Fruit fly (Drosophila melanogaster) whole organism, embryonic: ENCODE results near the gene puf.
A peak's percentile ranks its signal among the peaks of the same experiment; 100 is the strongest.

Source experiments
- Awh ChIP-seq: fragments of 200-800 bp; sonication (Bioruptor generic); IDR thresholded peaks from 2 replicates; pipeline ENCODE4, ENCODE4 v1.3.6; 2022; ENCODE audit warnings: missing biosample characterization, missing genetic modification characterization
- Bteb2 ChIP-seq: fragments of 200-800 bp; sonication (Bioruptor generic); optimal IDR thresholded peaks from 2 replicates; lab custom pipeline; 2016; ENCODE audit warnings: missing biosample characterization, missing genetic modification characterization
- CG11456 ChIP-seq: fragments of 200-800 bp; sonication (Bioruptor generic); IDR thresholded peaks from 3 replicates; pipeline ENCODE4 v1.3.6; 2022; ENCODE audit warnings: missing biosample characterization, missing genetic modification characterization
- CG12219 ChIP-seq: fragments of 200-800 bp; sonication (Bioruptor generic); optimal IDR thresholded peaks from 3 replicates; lab custom pipeline; 2018; ENCODE audit warnings: missing biosample characterization, mild to moderate bottlenecking, missing genetic modification characterization
- CG17359 ChIP-seq: fragments of 200-800 bp; sonication (Bioruptor generic); optimal IDR thresholded peaks from 3 replicates; lab custom pipeline; 2018; ENCODE audit warnings: missing biosample characterization, mild to moderate bottlenecking, missing genetic modification characterization, moderate library complexity
- CG3065 ChIP-seq: fragments of 200-800 bp; sonication (Bioruptor generic); optimal IDR thresholded peaks from 2 replicates; lab custom pipeline; 2016; ENCODE audit warnings: missing biosample characterization, missing genetic modification characterization
- CG31365 ChIP-seq: fragments of 200-800 bp; sonication (Bioruptor generic); optimal IDR thresholded peaks from 2 replicates; lab custom pipeline; 2018; ENCODE audit warnings: missing biosample characterization, mild to moderate bottlenecking, missing genetic modification characterization
- CG3163 ChIP-seq: fragments of 200-800 bp; sonication (Bioruptor generic); optimal IDR thresholded peaks from 3 replicates; lab custom pipeline; 2016; ENCODE audit warnings: missing biosample characterization, missing genetic modification characterization
- CG3847 ChIP-seq: fragments of 200-800 bp; sonication (Bioruptor generic); IDR thresholded peaks from 2 replicates; pipeline ENCODE4 v1.3.6; 2022; ENCODE audit warnings: missing biosample characterization, missing genetic modification characterization
- CG4328 ChIP-seq: fragments of 200-800 bp; sonication (Bioruptor generic); optimal IDR thresholded peaks from 3 replicates; lab custom pipeline; 2017; ENCODE audit warnings: missing biosample characterization, missing genetic modification reagents, missing genetic modification characterization
- CG4820 ChIP-seq: fragments of 200-800 bp; sonication (Bioruptor generic); optimal IDR thresholded peaks from 3 replicates; lab custom pipeline; 2016; ENCODE audit warnings: missing biosample characterization, missing genetic modification characterization
- CG6689 ChIP-seq: fragments of 200-800 bp; sonication (Bioruptor generic); IDR thresholded peaks from 2 replicates; pipeline ENCODE4 v1.3.6; 2022; ENCODE audit warnings: missing biosample characterization, missing genetic modification characterization
- CG9215 ChIP-seq: fragments of 200-800 bp; sonication (Bioruptor generic); IDR thresholded peaks from 2 replicates; pipeline ENCODE4 v1.3.6; 2022; ENCODE audit warnings: missing biosample characterization, missing genetic modification characterization
- CG9609 ChIP-seq: fragments of 200-800 bp; sonication (Bioruptor generic); optimal IDR thresholded peaks from 3 replicates; lab custom pipeline; 2016; ENCODE audit warnings: missing biosample characterization, missing genetic modification characterization
- CrebB ChIP-seq: fragments of 200-800 bp; sonication (Bioruptor generic); optimal IDR thresholded peaks from 3 replicates; lab custom pipeline; 2018; ENCODE audit warnings: missing biosample characterization, mild to moderate bottlenecking, missing genetic modification characterization
- Dek ChIP-seq: fragments of 200-800 bp; sonication (Bioruptor generic); optimal IDR thresholded peaks from 3 replicates; lab custom pipeline; 2019; ENCODE audit warnings: missing biosample characterization, mild to moderate bottlenecking, missing genetic modification characterization, moderate library complexity
- ERR ChIP-seq: fragments of 200-800 bp; sonication (Bioruptor generic); optimal IDR thresholded peaks from 2 replicates; lab custom pipeline; 2016; ENCODE audit warnings: missing biosample characterization, missing genetic modification characterization
- Ets97D ChIP-seq: fragments of 200-800 bp; sonication (Bioruptor generic); optimal IDR thresholded peaks from 3 replicates; lab custom pipeline; 2016; ENCODE audit warnings: missing biosample characterization, missing genetic modification characterization
- Fer1 ChIP-seq: fragments of 200-800 bp; sonication (Bioruptor generic); optimal IDR thresholded peaks from 2 replicates; lab custom pipeline; 2017; ENCODE audit warnings: missing biosample characterization, mild to moderate bottlenecking, missing genetic modification characterization
- GATAe ChIP-seq: fragments of 200-800 bp; sonication (Bioruptor generic); conservative IDR thresholded peaks from 2 replicates; pipeline ENCODE4 v1.3.6; 2022; ENCODE audit warnings: missing biosample characterization, missing genetic modification characterization
- Lpt ChIP-seq: fragments of >200 bp; optimal IDR thresholded peaks from 2 replicates; lab custom pipeline; 2018; ENCODE audit warnings: missing biosample characterization, missing genetic modification characterization
- NC2α ChIP-seq: fragments of 200-800 bp; sonication (Bioruptor generic); optimal IDR thresholded peaks from 2 replicates; lab custom pipeline; 2016; ENCODE audit warnings: missing biosample characterization, missing genetic modification characterization
- NK7.1 ChIP-seq: fragments of 200-800 bp; sonication (Bioruptor generic); optimal IDR thresholded peaks from 3 replicates; lab custom pipeline; 2016; ENCODE audit warnings: missing biosample characterization, missing genetic modification characterization
- Oli ChIP-seq: fragments of 200-800 bp; sonication (Bioruptor generic); optimal IDR thresholded peaks from 2 replicates; lab custom pipeline; 2018; ENCODE audit warnings: missing biosample characterization, mild to moderate bottlenecking, missing genetic modification characterization, moderate library complexity
- Rx ChIP-seq: fragments of 200-800 bp; sonication (Bioruptor generic); IDR thresholded peaks from 2 replicates; pipeline ENCODE4 v1.3.6; 2022; ENCODE audit warnings: missing biosample characterization, missing genetic modification characterization
- Scr ChIP-seq: fragments of 200-800 bp; sonication (Bioruptor generic); IDR thresholded peaks from 2 replicates; pipeline ENCODE4 v1.3.6; 2022; ENCODE audit warnings: missing biosample characterization, missing genetic modification characterization; ENCODE audit not compliant: partially characterized antibody
- Six4 ChIP-seq: fragments of 200-800 bp; sonication (Bioruptor generic); optimal IDR thresholded peaks from 2 replicates; lab custom pipeline; 2016; ENCODE audit warnings: missing biosample characterization, missing genetic modification characterization
- Sox102F ChIP-seq: fragments of 200-800 bp; sonication (Bioruptor generic); optimal IDR thresholded peaks from 2 replicates; lab custom pipeline; 2018; ENCODE audit warnings: missing biosample characterization, mild to moderate bottlenecking, missing genetic modification characterization, moderate library complexity
- Sry-δ ChIP-seq: fragments of 200-800 bp; sonication (Bioruptor generic); optimal IDR thresholded peaks from 2 replicates; lab custom pipeline; 2016; ENCODE audit warnings: missing biosample characterization, missing genetic modification characterization
- Tbp ChIP-seq: fragments of >200 bp; optimal IDR thresholded peaks from 2 replicates; lab custom pipeline; 2018; ENCODE audit warnings: missing biosample characterization, missing genetic modification characterization
- al ChIP-seq: fragments of 200-800 bp; sonication (Bioruptor generic); IDR thresholded peaks from 2 replicates; pipeline ENCODE4 v1.3.6; 2022; ENCODE audit warnings: missing biosample characterization, missing genetic modification characterization
- aop ChIP-seq: fragments of 200-800 bp; sonication (Bioruptor generic); IDR thresholded peaks from 2 replicates; pipeline ENCODE4 v1.3.6; 2022; ENCODE audit warnings: missing biosample characterization, missing genetic modification characterization
- bab2 ChIP-seq: fragments of 200-800 bp; sonication (Bioruptor generic); optimal IDR thresholded peaks from 2 replicates; lab custom pipeline; 2016; ENCODE audit warnings: missing biosample characterization, missing genetic modification characterization
- caup ChIP-seq: fragments of 200-800 bp; sonication (Bioruptor generic); optimal IDR thresholded peaks from 3 replicates; lab custom pipeline; 2017; ENCODE audit warnings: missing biosample characterization, mild to moderate bottlenecking, missing genetic modification characterization, moderate library complexity; ENCODE audit not compliant: severe bottlenecking
- disco-r ChIP-seq: fragments of 200-800 bp; sonication (Bioruptor generic); optimal IDR thresholded peaks from 2 replicates; lab custom pipeline; 2016; ENCODE audit warnings: missing biosample characterization, missing genetic modification characterization
- dmrt99B ChIP-seq: fragments of 200-800 bp; sonication (Bioruptor generic); optimal IDR thresholded peaks from 2 replicates; lab custom pipeline; 2018; ENCODE audit warnings: missing biosample characterization, mild to moderate bottlenecking, missing genetic modification characterization, moderate library complexity
- dysf ChIP-seq: fragments of 200-800 bp; sonication (Bioruptor generic); IDR thresholded peaks from 3 replicates; pipeline ENCODE4 v1.3.6; 2022; ENCODE audit warnings: missing biosample characterization, missing genetic modification characterization
- eyg ChIP-seq: fragments of 200-800 bp; sonication (Bioruptor generic); optimal IDR thresholded peaks from 3 replicates; lab custom pipeline; 2016; ENCODE audit warnings: missing biosample characterization, missing genetic modification characterization
- fu2 ChIP-seq: fragments of 200-800 bp; sonication (Bioruptor generic); optimal IDR thresholded peaks from 2 replicates; lab custom pipeline; 2016; ENCODE audit warnings: missing biosample characterization, missing genetic modification characterization
- gce ChIP-seq: fragments of 200-800 bp; sonication (Bioruptor generic); IDR thresholded peaks from 3 replicates; pipeline ENCODE4 v1.3.6; 2022; ENCODE audit warnings: missing biosample characterization, missing genetic modification characterization
- gsb-n ChIP-seq: fragments of 200-800 bp; sonication (Bioruptor generic); optimal IDR thresholded peaks from 3 replicates; lab custom pipeline; 2018; ENCODE audit warnings: missing biosample characterization, mild to moderate bottlenecking, missing genetic modification characterization
- knrl ChIP-seq: fragments of 200-800 bp; sonication (Bioruptor generic); IDR thresholded peaks from 3 replicates; pipeline ENCODE4 v1.3.6; 2022; ENCODE audit warnings: missing biosample characterization, missing genetic modification characterization; ENCODE audit not compliant: partially characterized antibody
- nmo ChIP-seq: fragments of 200-800 bp; sonication (Bioruptor generic); optimal IDR thresholded peaks from 2 replicates; lab custom pipeline; 2018; ENCODE audit warnings: missing biosample characterization, mild to moderate bottlenecking, missing genetic modification characterization, moderate library complexity
- org-1 ChIP-seq: fragments of 200-800 bp; sonication (Bioruptor generic); optimal IDR thresholded peaks from 2 replicates; lab custom pipeline; 2017; ENCODE audit warnings: missing biosample characterization, missing genetic modification characterization
- pan ChIP-seq, 4 experiments: fragments of >200 bp in 3 of 4; fragments of 200-800 bp in 1 of 4; sonication (Bioruptor generic) in 1 of 4; optimal IDR thresholded peaks in 3 of 4; IDR thresholded peaks in 1 of 4; 2 replicates each; pipeline versions ENCODE4 v1.3.6 to Lab custom; 2017 to 2022; ENCODE audit warnings: missing biosample characterization in 2 of 4, missing genetic modification characterization in 2 of 4, mixed read lengths in 1 of 4
- pb ChIP-seq: fragments of 200-800 bp; sonication (Bioruptor generic); optimal IDR thresholded peaks from 3 replicates; lab custom pipeline; 2016; ENCODE audit warnings: missing biosample characterization, missing genetic modification characterization
- pros ChIP-seq: fragments of 200-800 bp; sonication (Bioruptor generic); optimal IDR thresholded peaks from 3 replicates; lab custom pipeline; 2019; ENCODE audit warnings: missing biosample characterization, mild to moderate bottlenecking, missing genetic modification characterization, moderate library complexity
- sna ChIP-seq: fragments of 200-800 bp; sonication (Bioruptor generic); IDR thresholded peaks from 2 replicates; pipeline ENCODE4 v1.3.6; 2022; ENCODE audit warnings: missing biosample characterization, missing genetic modification characterization; ENCODE audit not compliant: partially characterized antibody
- toy ChIP-seq: fragments of 200-800 bp; sonication (Bioruptor generic); IDR thresholded peaks from 2 replicates; pipeline ENCODE4 v1.3.6; 2022; ENCODE audit warnings: missing biosample characterization, missing genetic modification characterization
- wdn ChIP-seq: fragments of 200-800 bp; sonication (Bioruptor generic); IDR thresholded peaks from 2 replicates; pipeline ENCODE4 v1.3.6; 2022; ENCODE audit warnings: missing biosample characterization, missing genetic modification characterization

puf gene

dm6 chr3R:24654770-24655322, 5.0 kb upstream of the puf start, which contains the start of the genes CG31125 and CG6695 (continued):
- TF ChIP-seq NC2α (GFP tag; lab: Kevin White, UChicago) (no peak), CG3065 (GFP tag; lab: Kevin White, UChicago) (no peak), Fer1 (GFP tag; lab: Kevin White, UChicago) (peak; percentile 45), nmo (GFP tag; lab: Kevin White, UChicago) (peak; percentile 80), CrebB (tag; lab: Kevin White, UChicago) (peak; percentile 23), eyg (GFP tag; lab: Kevin White, UChicago) (peak; percentile 49), pan (optimal IDR thresholded peaks at IDR 0.05; lab: Kevin White, UChicago) (no peak), pan (GFP tag; optimal IDR thresholded peaks at IDR 0.05 in 1 of 2, IDR thresholded peaks at IDR 0.05 in 1 of 2) (no peak), bab2 (GFP tag; lab: Kevin White, UChicago) (peak; percentile 62), Sry-δ (GFP tag; lab: Kevin White, UChicago) (peak; percentile 98), Sox102F (no peak), GATAe (GFP tag; lab: Robert Waterston, UW) (no peak), Tbp (GFP tag; lab: Kevin White, UChicago) (no peak), al (GFP tag; lab: Robert Waterston, UW) (peak; percentile 34; the same call in 1 of the 2 replicates), CG12219 (GFP tag; lab: Kevin White, UChicago) (no peak), pb (GFP tag; lab: Kevin White, UChicago) (peak; percentile 33), caup (peak; percentile 27), sna (GFP tag; lab: Robert Waterston, UW) (peak; percentile 70), Ets97D (GFP tag; lab: Kevin White, UChicago) (peak; percentile 82), Oli (no peak), gce (no peak), CG17359 (tag; lab: Kevin White, UChicago) (no peak), Bteb2 (GFP tag; lab: Kevin White, UChicago) (peak; percentile 41), Awh (no peak), ERR (GFP tag; lab: Kevin White, UChicago) (peak; percentile 5), CG31365 (tag; lab: Kevin White, UChicago) (no peak), CG4820 (GFP tag; lab: Kevin White, UChicago) (no peak), CG3163 (GFP tag; lab: Kevin White, UChicago) (peak; percentile 59), CG4328 (GFP tag; lab: Kevin White, UChicago) (no peak), Scr (peak; percentile 85), Dek (tag; lab: Kevin White, UChicago) (peak; percentile 18), pros (GFP tag; lab: Kevin White, UChicago) (no peak), CG11456 (GFP tag; lab: Robert Waterston, UW) (peak; percentile 63; the same call in 1 of the 3 replicates), CG9215 (peak; percentile 36; the same call in 1 of the 2 replicates), wdn (GFP tag; lab: Robert Waterston, UW) (no peak), dysf (GFP tag; lab: Robert Waterston, UW) (peak; percentile 58; the same call in 2 of the 3 replicates), aop (GFP tag; lab: Robert Waterston, UW) (no peak), dmrt99B (tag; lab: Kevin White, UChicago) (no peak), CG6689 (GFP tag; lab: Robert Waterston, UW) (peak; percentile 45; the same call in 1 of the 2 replicates), org-1 (GFP tag; lab: Kevin White, UChicago) (no peak), Lpt (no peak), disco-r (GFP tag; lab: Kevin White, UChicago) (no peak), knrl (GFP tag; lab: Robert Waterston, UW) (peak; percentile 85), toy (GFP tag; lab: Robert Waterston, UW) (no peak), gsb-n (tag; lab: Kevin White, UChicago) (no peak), fu2 (GFP tag; lab: Kevin White, UChicago) (peak; percentile 67), CG3847 (GFP tag; lab: Robert Waterston, UW) (peak; percentile 56), CG9609 (GFP tag; lab: Kevin White, UChicago) (peak; percentile 73), NK7.1 (GFP tag; lab: Kevin White, UChicago) (peak; percentile 51), Six4 (peak; percentile 27), Rx (GFP tag; lab: Robert Waterston, UW) (no peak)
